Worm (Caenorhabditis elegans) whole organism, early embryonic: ENCODE data around the gene efl-3.

Source experiments
- B0310.2 ChIP-seq: sonication (generic microtip); optimal IDR thresholded peaks from 2 replicates; lab custom pipeline; 2016; ENCODE audit warnings: mild to moderate bottlenecking, missing genetic modification characterization, missing compliant biosample characterization
- aly-1 ChIP-seq: sonication (generic microtip); optimal IDR thresholded peaks from 2 replicates; lab custom pipeline; 2016; ENCODE audit warnings: missing genetic modification characterization, missing compliant biosample characterization
- ama-1 ChIP-seq: fragments of 150-350 bp; optimal IDR thresholded peaks from 2 replicates; lab custom pipeline; 2014
- ceh-36 ChIP-seq: sonication (generic microtip); optimal IDR thresholded peaks from 2 replicates; lab custom pipeline; 2016; ENCODE audit warnings: missing genetic modification characterization, inconsistent platforms, missing compliant biosample characterization
- ets-7 ChIP-seq: sonication (generic microtip); optimal IDR thresholded peaks from 2 replicates; lab custom pipeline; 2016; ENCODE audit warnings: missing genotype, missing genetic modification characterization, missing compliant biosample characterization
- flt-1 ChIP-seq: fragments of 200-800 bp; sonication (Bioruptor generic); IDR thresholded peaks from 2 replicates; pipeline ENCODE4 v1.3.6; 2022; ENCODE audit warnings: missing genetic modification characterization, missing compliant biosample characterization
- sea-1 ChIP-seq: fragments of 200-800 bp; sonication (Bioruptor generic); conservative IDR thresholded peaks from 2 replicates; pipeline ENCODE4 v1.3.6; 2022; ENCODE audit warnings: missing genetic modification characterization, missing compliant biosample characterization
- tbx-11 ChIP-seq: fragments of 200-800 bp; sonication (Bioruptor generic); IDR thresholded peaks from 2 replicates; pipeline ENCODE4 v1.3.6; 2022; ENCODE audit warnings: missing genetic modification characterization, missing compliant biosample characterization

- no peak for TF ChIP-seq ets-7 (tag; lab: Kevin White, UChicago)
- TF ChIP-seq ama-1 (lab: Kevin White, UChicago), result no peak
- no peak for TF ChIP-seq tbx-11 (GFP tag; lab: Robert Waterston, UW)
- TF ChIP-seq flt-1, result no peak
- no peak for TF ChIP-seq sea-1
- TF ChIP-seq aly-1 (tag; lab: Kevin White, UChicago), result no peak
- no peak for TF ChIP-seq B0310.2 (tag; lab: Kevin White, UChicago)
- no peak for TF ChIP-seq ceh-36 (tag; lab: Kevin White, UChicago)
Observed at ce11 chrII:8385561-8385960, 26.9 kb upstream of the efl-3 start.
